Worm (Caenorhabditis elegans) whole organism, midembryonic: ENCODE measurements around the gene igeg-1.

Source experiments
- T22C8.4 ChIP-seq: fragments of 200-800 bp; sonication (Bioruptor generic); IDR thresholded peaks from 2 replicates; pipeline ENCODE4 v1.3.6; 2022; ENCODE audit warnings: missing genetic modification characterization, missing compliant biosample characterization
- cog-1 ChIP-seq: sonication (generic microtip); optimal IDR thresholded peaks from 2 replicates; lab custom pipeline; 2016; ENCODE audit warnings: missing genetic modification characterization, missing compliant biosample characterization
- flt-1 ChIP-seq: fragments of 200-800 bp; sonication (Bioruptor generic); IDR thresholded peaks from 2 replicates; pipeline ENCODE4 v1.3.6; 2022; ENCODE audit warnings: missing genetic modification characterization, missing compliant biosample characterization
- klf-2 ChIP-seq: fragments of 200-800 bp; sonication (Bioruptor generic); conservative IDR thresholded peaks from 2 replicates; pipeline ENCODE4 v1.3.6; 2022; ENCODE audit warnings: missing genetic modification reagents, missing genetic modification characterization, missing compliant biosample characterization
- med-1 ChIP-seq: sonication (generic microtip); optimal IDR thresholded peaks from 2 replicates; lab custom pipeline; 2017; ENCODE audit warnings: missing genetic modification characterization, mild to moderate bottlenecking, missing compliant biosample characterization, antibody characterized with exemption, missing genetic modification reagents; ENCODE audit not compliant: insufficient read depth
- ref-1 ChIP-seq: fragments of 200-800 bp; sonication (Bioruptor generic); conservative IDR thresholded peaks from 2 replicates; pipeline ENCODE4 v1.3.6; 2022; ENCODE audit warnings: missing genetic modification reagents, missing genetic modification characterization, missing compliant biosample characterization
- ztf-23 ChIP-seq: fragments of 200-800 bp; sonication (Bioruptor generic); IDR thresholded peaks from 2 replicates; pipeline ENCODE4 v1.3.6; 2022; ENCODE audit warnings: missing genetic modification reagents, missing genetic modification characterization, missing compliant biosample characterization
- ztf-29 ChIP-seq: fragments of 200-800 bp; sonication (Bioruptor generic); IDR thresholded peaks from 2 replicates; pipeline ENCODE4 v1.3.6; 2022; ENCODE audit warnings: missing genetic modification reagents, missing genetic modification characterization, missing compliant biosample characterization

- no peak for TF ChIP-seq ztf-23 (GFP tag; lab: Robert Waterston, UW)
- TF ChIP-seq T22C8.4 (GFP tag; lab: Robert Waterston, UW), result no peak
- no peak for TF ChIP-seq klf-2
- no peak for TF ChIP-seq ref-1
- no peak for TF ChIP-seq flt-1
- no peak for TF ChIP-seq med-1
- TF ChIP-seq ztf-29 (GFP tag; lab: Robert Waterston, UW), result no peak
- TF ChIP-seq cog-1 (tag; lab: Kevin White, UChicago), result no peak
These were observed 14.2 kb upstream of the igeg-1 start, which contains the start of gene ZK185.1 for ce11 chrIV:4548253-4548652.
